Fruit fly (Drosophila melanogaster): ENCODE data around the gene CG42747.

CG42747 gene

DNA sequence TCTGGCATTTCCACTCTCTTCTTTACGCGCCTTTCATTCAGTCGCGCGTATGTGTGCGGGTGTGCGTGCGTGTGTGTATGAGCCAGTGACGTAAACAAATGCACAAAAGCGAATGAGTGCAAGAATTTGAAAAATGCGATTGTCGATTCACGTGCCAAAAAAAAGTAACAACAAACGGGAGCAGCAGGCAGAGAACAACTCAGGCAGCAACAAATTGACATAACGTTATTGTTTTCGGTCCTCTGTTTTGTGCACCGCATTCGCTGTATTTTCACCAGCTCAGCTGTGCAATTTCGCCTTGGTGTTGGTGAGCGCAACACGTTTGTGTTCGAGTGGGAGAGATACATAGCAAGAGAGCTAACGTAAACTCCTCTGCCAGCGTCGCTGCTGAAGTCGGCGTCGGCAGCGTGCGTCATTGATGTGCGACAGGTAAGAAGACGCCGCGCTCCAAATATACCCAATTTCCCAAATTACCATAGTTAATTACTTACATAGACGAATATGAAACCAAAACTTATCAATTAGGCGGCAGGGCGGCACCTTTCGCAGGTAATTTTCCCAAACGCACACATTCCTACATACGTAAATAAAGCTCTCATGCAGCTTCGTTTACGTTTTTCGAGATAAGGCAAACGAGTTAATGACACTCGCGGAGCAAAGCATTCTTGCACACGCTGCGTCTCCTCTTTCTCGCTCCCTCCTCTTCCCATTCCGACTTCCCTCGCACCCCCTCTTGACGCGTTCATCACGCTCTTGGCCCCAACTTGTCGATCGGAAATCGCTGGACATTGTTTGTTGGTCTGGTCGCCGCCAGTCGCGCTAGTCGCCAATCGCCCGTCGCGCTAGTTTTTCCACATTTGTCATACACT is 95.9 kb downstream of the CG42747 start (continued):
- no peak for TF ChIP-seq CG1233 (GFP tag; optimal IDR thresholded peaks at IDR 0.05)
- TF ChIP-seq caup (GFP tag; optimal IDR thresholded peaks at IDR 0.05; ENCODE audit: severe bottlenecking) = no peak
- no peak for TF ChIP-seq CG7786 (GFP tag; optimal IDR thresholded peaks at IDR 0.05)
- TF ChIP-seq vfl (GFP tag; optimal IDR thresholded peaks at IDR 0.05) = no peak
- TF ChIP-seq CG10654 (GFP tag; optimal IDR thresholded peaks at IDR 0.05) = no peak
- no peak for TF ChIP-seq stwl (tag; optimal IDR thresholded peaks at IDR 0.05)
- TF ChIP-seq CG33557 (GFP tag; optimal IDR thresholded peaks at IDR 0.05) = no peak
- peak; percentile 47 to 86 for TF ChIP-seq Trl (optimal IDR thresholded peaks at IDR 0.05)
- no peak for TF ChIP-seq Trl (GFP tag; optimal IDR thresholded peaks at IDR 0.05)
- no peak for TF ChIP-seq CG7372 (GFP tag; IDR thresholded peaks at IDR 0.05)
- peak; percentile 52; the same call in 2 of the 3 replicates for TF ChIP-seq z (GFP tag; IDR thresholded peaks at IDR 0.05)
- no peak for TF ChIP-seq croc (GFP tag; conservative IDR thresholded peaks at IDR 0.05)
- no peak for TF ChIP-seq lov (optimal IDR thresholded peaks at IDR 0.05)
- 0 out of 3 replicates have a peak, but pooled peaks have one; percentile 25 for TF ChIP-seq lov (GFP tag; IDR thresholded peaks at IDR 0.05)
- TF ChIP-seq CG15011 (GFP tag; optimal IDR thresholded peaks at IDR 0.05) = no peak
- peak; percentile 51 for TF ChIP-seq scrt (GFP tag; optimal IDR thresholded peaks at IDR 0.05)
- no peak for TF ChIP-seq Bdp1 (GFP tag; optimal IDR thresholded peaks at IDR 0.05)
- no peak for TF ChIP-seq CG18011 (GFP tag; optimal IDR thresholded peaks at IDR 0.05)
- TF ChIP-seq Meics (GFP tag; optimal IDR thresholded peaks at IDR 0.05) = no peak
- TF ChIP-seq br (optimal IDR thresholded peaks at IDR 0.05) = no peak
- peak; percentile 31 for TF ChIP-seq Ets65A (GFP tag)
- TF ChIP-seq otp (GFP tag; IDR thresholded peaks at IDR 0.05) = 0 out of 3 replicates have a peak, but pooled peaks have one; percentile 10
- no peak for TF ChIP-seq Sry-δ (GFP tag; optimal IDR thresholded peaks at IDR 0.05)
- TF ChIP-seq D19A (tag; optimal IDR thresholded peaks at IDR 0.05) = no peak
- TF ChIP-seq CG7745 (tag; optimal IDR thresholded peaks at IDR 0.05) = no peak
- TF ChIP-seq dpn (GFP tag; optimal IDR thresholded peaks at IDR 0.05) = no peak
- TF ChIP-seq Blimp-1 (GFP tag; optimal IDR thresholded peaks at IDR 0.05) = no peak
- TF ChIP-seq B-H2 (GFP tag; optimal IDR thresholded peaks at IDR 0.05) = no peak
- no peak for TF ChIP-seq tup (GFP tag; optimal IDR thresholded peaks at IDR 0.05)
- no peak for TF ChIP-seq C15 (GFP tag; IDR thresholded peaks at IDR 0.05)
- no peak for TF ChIP-seq CG8290 (GFP tag; optimal IDR thresholded peaks at IDR 0.05)
- peak in 1 of 2 experiments; percentile 11 for TF ChIP-seq CG8290 (tag; optimal IDR thresholded peaks at IDR 0.05)
- no peak for TF ChIP-seq HHEX (GFP tag; optimal IDR thresholded peaks at IDR 0.05)
- TF ChIP-seq tap (tag; optimal IDR thresholded peaks at IDR 0.05) = no peak
- TF ChIP-seq Jarid2 (GFP tag; optimal IDR thresholded peaks at IDR 0.05) = no peak
- peak; percentile 27 for TF ChIP-seq corto (GFP tag; optimal IDR thresholded peaks at IDR 0.05)
- TF ChIP-seq Oli (tag; optimal IDR thresholded peaks at IDR 0.05) = no peak
- TF ChIP-seq Tbp (GFP tag; optimal IDR thresholded peaks at IDR 0.05) = no peak
- TF ChIP-seq Oaz (GFP tag; IDR thresholded peaks at IDR 0.05) = no peak
- TF ChIP-seq Fer2 (tag; optimal IDR thresholded peaks at IDR 0.05) = no peak
- no peak for TF ChIP-seq CG10274 (GFP tag; optimal IDR thresholded peaks at IDR 0.05)
- TF ChIP-seq Awh (GFP tag; IDR thresholded peaks at IDR 0.05) = peak; percentile 81
- TF ChIP-seq Eip74EF (GFP tag; optimal IDR thresholded peaks at IDR 0.05) = no peak
- TF ChIP-seq chm (GFP tag; IDR thresholded peaks at IDR 0.05) = no peak
- TF ChIP-seq NfI (GFP tag; optimal IDR thresholded peaks at IDR 0.05) = no peak
- peak; percentile 32; the same call in 1 of the 2 replicates for TF ChIP-seq NFAT (GFP tag; IDR thresholded peaks at IDR 0.05)
- TF ChIP-seq CG4282 (GFP tag; optimal IDR thresholded peaks at IDR 0.05) = no peak
- TF ChIP-seq nerfin-1 (tag; optimal IDR thresholded peaks at IDR 0.05) = peak; percentile 71
- no peak for TF ChIP-seq Opbp (GFP tag; IDR thresholded peaks at IDR 0.05; ENCODE audit: partially characterized antibody)
- 0 out of 2 replicates have a peak, but pooled peaks have one; percentile 9 for TF ChIP-seq CG17328 (GFP tag; IDR thresholded peaks at IDR 0.05)
